Worm (Caenorhabditis elegans) whole organism, young adult: ENCODE data around the gene F10G2.10.

Experiments
- C17E4.6 ChIP-seq: fragments of 200-800 bp; sonication (Bioruptor generic); IDR thresholded peaks from 2 replicates; pipeline ENCODE4 v1.3.6; 2022; ENCODE audit warnings: missing genetic modification reagents, missing genetic modification characterization, missing compliant biosample characterization
- F10E7.11 ChIP-seq: sonication (generic microtip); optimal IDR thresholded peaks from 2 replicates; lab custom pipeline; 2017; ENCODE audit warnings: mild to moderate bottlenecking, missing genetic modification characterization, moderate library complexity, missing compliant biosample characterization
- F23B12.7 ChIP-seq: sonication (generic microtip); optimal IDR thresholded peaks from 2 replicates; lab custom pipeline; 2017; ENCODE audit warnings: missing genetic modification characterization, mild to moderate bottlenecking, missing compliant biosample characterization, antibody characterized with exemption, moderate library complexity; ENCODE audit not compliant: insufficient read depth
- F33H1.4 ChIP-seq: fragments of 200-800 bp; sonication (Bioruptor generic); IDR thresholded peaks from 2 replicates; pipeline ENCODE4 v1.3.6; 2022; ENCODE audit warnings: missing genetic modification reagents, missing genetic modification characterization, missing compliant biosample characterization
- F52B5.7 ChIP-seq: sonication (generic microtip); optimal IDR thresholded peaks from 2 replicates; lab custom pipeline; 2016; ENCODE audit warnings: mild to moderate bottlenecking, missing genetic modification characterization, missing compliant biosample characterization
- F57A8.1 ChIP-seq: fragments of 200-800 bp; sonication (Bioruptor generic); optimal IDR thresholded peaks from 2 replicates; lab custom pipeline; 2018; ENCODE audit warnings: mild to moderate bottlenecking, missing genetic modification characterization, moderate library complexity, missing compliant biosample characterization
- K12H6.12 ChIP-seq: fragments of 200-800 bp; sonication (Bioruptor generic); optimal IDR thresholded peaks from 2 replicates; lab custom pipeline; 2018; ENCODE audit warnings: mild to moderate bottlenecking, missing genetic modification characterization, missing compliant biosample characterization
- Y53G8AR.9 ChIP-seq: fragments of 200-800 bp; sonication (Bioruptor generic); conservative IDR thresholded peaks from 2 replicates; pipeline ENCODE4 v1.3.6; 2022; ENCODE audit warnings: missing genetic modification reagents, missing genetic modification characterization, missing compliant biosample characterization
- Y56A3A.18 ChIP-seq: fragments of 200-800 bp; sonication (Bioruptor generic); IDR thresholded peaks from 2 replicates; pipeline ENCODE4 v1.3.6; 2022; ENCODE audit warnings: missing genetic modification reagents, missing genetic modification characterization, missing compliant biosample characterization
- Y67H2A.10 ChIP-seq: fragments of 200-800 bp; sonication (Bioruptor generic); conservative IDR thresholded peaks from 2 replicates; pipeline ENCODE4 v1.3.6; 2022; ENCODE audit warnings: missing genetic modification reagents, missing genetic modification characterization, missing compliant biosample characterization
- ama-1 ChIP-seq, 3 experiments: fragments of 150-350 bp in 1 of 3; sonication (generic microtip) in 2 of 3; optimal IDR thresholded peaks; 2 replicates each; lab custom pipeline; 2014 to 2018; ENCODE audit warnings: missing biosample characterization in 2 of 3, missing genetic modification characterization in 2 of 3, missing genetic modification reagents in 2 of 3
- aptf-2 ChIP-seq: fragments of 200-800 bp; sonication (Bioruptor generic); conservative IDR thresholded peaks from 2 replicates; pipeline ENCODE4 v1.3.6; 2022; ENCODE audit warnings: missing genetic modification reagents, missing genetic modification characterization, missing compliant biosample characterization
- athp-1 ChIP-seq: sonication (generic microtip); optimal IDR thresholded peaks from 2 replicates; lab custom pipeline; 2017; ENCODE audit warnings: mild to moderate bottlenecking, missing genetic modification characterization, missing compliant biosample characterization
- attf-3 ChIP-seq: fragments of 200-800 bp; sonication (Bioruptor generic); conservative IDR thresholded peaks from 2 replicates; pipeline ENCODE4 v1.3.6; 2022; ENCODE audit warnings: missing genetic modification reagents, missing genetic modification characterization, missing compliant biosample characterization
- attf-5 ChIP-seq: fragments of 200-800 bp; sonication (Bioruptor generic); optimal IDR thresholded peaks from 2 replicates; lab custom pipeline; 2018; ENCODE audit warnings: mild to moderate bottlenecking, missing genetic modification characterization, missing compliant biosample characterization
- bed-1 ChIP-seq: fragments of 200-800 bp; sonication (Bioruptor generic); IDR thresholded peaks from 2 replicates; pipeline ENCODE4 v1.3.6; 2022; ENCODE audit warnings: missing genetic modification reagents, missing genetic modification characterization, missing compliant biosample characterization
- ccch-3 ChIP-seq: fragments of 200-800 bp; sonication (Bioruptor generic); optimal IDR thresholded peaks from 2 replicates; lab custom pipeline; 2018; ENCODE audit warnings: mild to moderate bottlenecking, missing genetic modification characterization, missing compliant biosample characterization
- cebp-1 ChIP-seq, 2 experiments: fragments of 200-800 bp in 1 of 2; sonication (Bioruptor generic) in 1 of 2; sonication (generic microtip) in 1 of 2; IDR thresholded peaks in 1 of 2; optimal IDR thresholded peaks in 1 of 2; 2 replicates each; pipeline versions ENCODE4 v1.3.6 to Lab custom; 2017 to 2022; ENCODE audit warnings: missing compliant biosample characterization in 2 of 2, missing genetic modification characterization in 2 of 2, mild to moderate bottlenecking in 1 of 2, missing genetic modification reagents in 1 of 2, moderate library complexity in 1 of 2
- ceh-40 ChIP-seq: fragments of 200-800 bp; sonication (Bioruptor generic); IDR thresholded peaks from 2 replicates; pipeline ENCODE4 v1.3.6; 2022; ENCODE audit warnings: missing genetic modification characterization, missing compliant biosample characterization
- ceh-91 ChIP-seq: fragments of 200-800 bp; sonication (Bioruptor generic); IDR thresholded peaks from 2 replicates; pipeline ENCODE4 v1.3.6; 2022; ENCODE audit warnings: missing genetic modification reagents, missing genetic modification characterization, missing compliant biosample characterization
- chd-7 ChIP-seq: sonication (generic microtip); optimal IDR thresholded peaks from 2 replicates; lab custom pipeline; 2016; ENCODE audit warnings: mild to moderate bottlenecking, missing genetic modification characterization, moderate library complexity, missing compliant biosample characterization
- die-1 ChIP-seq: sonication (generic microtip); optimal IDR thresholded peaks from 2 replicates; lab custom pipeline; 2016; ENCODE audit warnings: missing genotype, mild to moderate bottlenecking, missing genetic modification characterization, missing compliant biosample characterization
- efl-1 ChIP-seq: fragments of 150-350 bp; optimal IDR thresholded peaks from 2 replicates; lab custom pipeline; 2014; ENCODE audit warnings: missing biosample characterization, missing genetic modification reagents, missing genetic modification characterization
- egrh-3 ChIP-seq: fragments of 200-800 bp; sonication (Bioruptor generic); IDR thresholded peaks from 2 replicates; pipeline ENCODE4 v1.3.6; 2022; ENCODE audit warnings: missing genetic modification reagents, missing genetic modification characterization, missing compliant biosample characterization
- hlh-26 ChIP-seq: fragments of 200-800 bp; sonication (Bioruptor generic); conservative IDR thresholded peaks from 2 replicates; pipeline ENCODE4 v1.3.6; 2022; ENCODE audit warnings: missing genetic modification reagents, missing genetic modification characterization, missing compliant biosample characterization
- hrde-1 ChIP-seq: sonication (generic microtip); optimal IDR thresholded peaks from 2 replicates; lab custom pipeline; 2016; ENCODE audit warnings: missing genetic modification characterization, mild to moderate bottlenecking, missing compliant biosample characterization, moderate library complexity, missing genotype, missing genetic modification reagents, borderline replicate concordance
- madf-3 ChIP-seq: fragments of 200-800 bp; sonication (Bioruptor generic); IDR thresholded peaks from 2 replicates; pipeline ENCODE4 v1.3.6; 2022; ENCODE audit warnings: missing genetic modification reagents, missing genetic modification characterization, missing compliant biosample characterization
- nhr-120 ChIP-seq: fragments of 200-800 bp; sonication (Bioruptor generic); IDR thresholded peaks from 2 replicates; pipeline ENCODE4 v1.3.6; 2022; ENCODE audit warnings: missing genetic modification characterization, missing compliant biosample characterization
- nhr-80 ChIP-seq: sonication (generic microtip); optimal IDR thresholded peaks from 2 replicates; lab custom pipeline; 2016; ENCODE audit warnings: missing genetic modification characterization, missing compliant biosample characterization
- repo-1 ChIP-seq: sonication (generic microtip); optimal IDR thresholded peaks from 2 replicates; lab custom pipeline; 2017; ENCODE audit warnings: mild to moderate bottlenecking, missing genetic modification characterization, missing compliant biosample characterization
- rpc-1 ChIP-seq, 2 experiments: fragments of 150-350 bp in 1 of 2; sonication (generic microtip) in 1 of 2; optimal IDR thresholded peaks; 2 replicates each; lab custom pipeline; 2014 to 2018; ENCODE audit warnings: missing biosample characterization in 1 of 2, missing genetic modification characterization in 1 of 2, missing genetic modification reagents in 1 of 2, missing genotype in 1 of 2
- sdz-38 ChIP-seq: sonication (generic microtip); optimal IDR thresholded peaks from 2 replicates; lab custom pipeline; 2016; ENCODE audit warnings: missing genotype, missing genetic modification characterization, missing compliant biosample characterization
- snpc-1.3 ChIP-seq: sonication (generic microtip); optimal IDR thresholded peaks from 2 replicates; lab custom pipeline; 2017; ENCODE audit warnings: missing genetic modification characterization, mild to moderate bottlenecking, missing compliant biosample characterization, antibody characterized with exemption, moderate library complexity, missing genotype, missing genetic modification reagents; ENCODE audit not compliant: insufficient read depth
- somi-1 ChIP-seq: fragments of 200-800 bp; sonication (Bioruptor generic); optimal IDR thresholded peaks from 2 replicates; lab custom pipeline; 2018; ENCODE audit warnings: mild to moderate bottlenecking, missing genetic modification characterization, missing compliant biosample characterization
- tbp1 ChIP-seq: fragments of 200-800 bp; sonication (Bioruptor generic); optimal IDR thresholded peaks from 2 replicates; lab custom pipeline; 2018; ENCODE audit warnings: mild to moderate bottlenecking, missing genetic modification characterization, missing compliant biosample characterization
- unc-62 ChIP-seq: fragments of 150-350 bp; optimal IDR thresholded peaks from 2 replicates; lab custom pipeline; 2014; ENCODE audit warnings: missing biosample characterization, missing genetic modification reagents, missing genetic modification characterization
- ztf-18 ChIP-seq: sonication (generic microtip); optimal IDR thresholded peaks from 2 replicates; lab custom pipeline; 2016; ENCODE audit warnings: missing genotype, mild to moderate bottlenecking, missing genetic modification characterization, missing compliant biosample characterization
- ztf-3 ChIP-seq: fragments of 200-800 bp; sonication (Bioruptor generic); optimal IDR thresholded peaks from 2 replicates; lab custom pipeline; 2018; ENCODE audit warnings: mild to moderate bottlenecking, missing genetic modification characterization, missing compliant biosample characterization

Gene F10G2.10

ce11 chrV:7357132-7357531 is 35.1 kb downstream of the F10G2.10 start, which contains the start of gene C03G6.6:
Gene C03G6.6 (plus strand): TSS chrV:7357432.
- no peak for TF ChIP-seq attf-3 (GFP tag; lab: Robert Waterston, UW)
- no peak for TF ChIP-seq ccch-3 (GFP tag; lab: Kevin White, UChicago)
- TF ChIP-seq athp-1, result no peak
- no peak for TF ChIP-seq ceh-40
- no peak for TF ChIP-seq K12H6.12 (tag; lab: Kevin White, UChicago)
- no peak for TF ChIP-seq chd-7 (tag; lab: Kevin White, UChicago)
- TF ChIP-seq Y53G8AR.9, result no peak
- TF ChIP-seq ama-1 (optimal IDR thresholded peaks at IDR 0.05; lab: Kevin White, UChicago), result no peak
- no peak for TF ChIP-seq ama-1 (GFP tag; optimal IDR thresholded peaks at IDR 0.05; lab: Kevin White, UChicago)
- TF ChIP-seq tbp1, result no peak
- no peak for TF ChIP-seq repo-1
- no peak for TF ChIP-seq ztf-3 (GFP tag; lab: Kevin White, UChicago)
- TF ChIP-seq efl-1, result no peak
- no peak for TF ChIP-seq F57A8.1
- TF ChIP-seq nhr-120 (GFP tag; lab: Robert Waterston, UW), result no peak
- TF ChIP-seq die-1 (tag; lab: Kevin White, UChicago), result no peak
- TF ChIP-seq ztf-18 (tag; lab: Kevin White, UChicago), result no peak
- TF ChIP-seq cebp-1 (GFP tag; IDR thresholded peaks at IDR 0.05; lab: Robert Waterston, UW), result no peak
- no peak for TF ChIP-seq cebp-1 (tag; optimal IDR thresholded peaks at IDR 0.05; lab: Kevin White, UChicago)
- TF ChIP-seq, all 124 proteins: peak for 0

DNA sequence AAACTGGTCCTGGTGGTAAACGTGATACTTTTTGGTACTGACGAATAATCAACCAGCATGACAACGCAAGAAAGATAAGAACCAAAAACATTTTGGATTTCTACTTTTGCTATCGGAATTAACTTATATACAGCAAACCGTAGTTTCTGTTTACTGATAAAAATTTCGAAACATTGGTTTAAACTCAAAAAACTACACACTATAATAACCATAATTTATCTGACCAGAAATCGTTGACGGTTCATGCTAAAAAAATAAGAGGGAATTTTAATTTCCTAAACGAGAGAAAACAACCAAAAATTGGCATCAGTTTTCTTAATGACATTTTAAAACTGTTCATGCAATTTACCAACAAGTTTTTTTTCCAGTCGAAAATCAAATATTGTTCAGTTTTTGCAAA is 39.7 kb downstream of the F10G2.10 start, which contains the start of gene cyp-35A1:
Gene cyp-35A1, minus strand, starts transcription at position 101 of the 400 bp plus-strand sequence.
- TF ChIP-seq ceh-91 (no peak), F52B5.7 (tag; lab: Kevin White, UChicago) (no peak), somi-1 (GFP tag; lab: Kevin White, UChicago) (no peak), attf-5 (GFP tag; lab: Kevin White, UChicago) (no peak), C17E4.6 (GFP tag; lab: Robert Waterston, UW) (no peak), madf-3 (GFP tag; lab: Robert Waterston, UW) (no peak), ztf-3 (GFP tag; lab: Kevin White, UChicago) (no peak), hrde-1 (tag; lab: Kevin White, UChicago) (no peak), F33H1.4 (GFP tag; lab: Robert Waterston, UW) (no peak), rpc-1 (optimal IDR thresholded peaks at IDR 0.05; lab: Kevin White, UChicago) (no peak), rpc-1 (tag; optimal IDR thresholded peaks at IDR 0.05; lab: Kevin White, UChicago) (no peak), aptf-2 (GFP tag; lab: Robert Waterston, UW) (no peak), bed-1 (no peak), F23B12.7 (tag; lab: Kevin White, UChicago) (no peak), attf-3 (GFP tag; lab: Robert Waterston, UW) (no peak), egrh-3 (GFP tag; lab: Robert Waterston, UW) (no peak), hlh-26 (GFP tag; lab: Robert Waterston, UW) (no peak)

DNA sequence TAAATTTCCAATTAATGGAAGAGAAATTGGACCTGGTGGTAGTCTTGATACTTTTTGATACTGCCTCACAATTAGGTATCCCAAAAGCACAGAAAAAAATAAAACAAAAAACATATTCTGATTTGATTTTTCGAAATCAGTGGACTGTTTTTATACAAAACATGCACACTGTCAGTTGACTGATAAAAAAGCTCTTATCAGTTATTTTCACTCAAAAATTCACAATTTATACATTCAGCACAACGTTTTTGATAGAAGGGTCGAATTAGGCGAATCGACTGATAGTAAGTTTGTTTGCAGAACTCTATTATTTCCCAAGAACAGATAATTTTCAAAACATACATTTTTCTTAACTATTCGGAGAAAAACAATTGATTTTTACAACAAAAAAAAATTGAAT is 42.0 kb downstream of the F10G2.10 start, which contains the start of gene cyp-35A2:
Gene cyp-35A2, minus strand, starts transcription at position 124 of the 400 bp plus-strand sequence.
- TF ChIP-seq nhr-80 (tag; lab: Kevin White, UChicago), result peak; percentile 59
- TF ChIP-seq F23B12.7 (tag; lab: Kevin White, UChicago), result no peak

DNA sequence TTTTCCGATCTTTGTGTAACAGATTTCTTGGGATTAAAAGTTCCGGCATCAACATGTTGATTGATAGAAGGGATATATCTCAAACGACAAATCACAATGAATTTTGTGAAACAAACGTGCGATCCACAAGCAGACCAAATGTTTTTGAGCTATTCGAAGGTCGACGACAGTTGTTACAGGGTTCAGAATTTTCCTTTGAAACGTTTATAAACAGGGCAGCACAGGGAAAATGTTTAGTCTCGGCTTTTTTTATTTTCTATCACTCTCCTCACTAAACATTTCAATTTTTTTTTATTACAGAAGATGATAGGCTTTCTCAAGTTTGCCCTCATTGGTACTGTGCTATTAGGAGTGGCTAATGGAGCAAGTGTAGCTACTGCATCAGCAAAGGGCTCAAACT is 42.9 kb downstream of the F10G2.10 start, which contains the start of gene exc-13:
Gene exc-13, plus strand, starts transcription at position 301 of the 400 bp plus-strand sequence.
- TF ChIP-seq hrde-1 (tag; lab: Kevin White, UChicago) (no peak), unc-62 (GFP tag; lab: Kevin White, UChicago) (no peak), rpc-1 (optimal IDR thresholded peaks at IDR 0.05; lab: Kevin White, UChicago) (no peak), rpc-1 (tag; optimal IDR thresholded peaks at IDR 0.05; lab: Kevin White, UChicago) (no peak), sdz-38 (tag; lab: Kevin White, UChicago) (no peak), Y56A3A.18 (no peak), snpc-1.3 (tag; lab: Kevin White, UChicago) (no peak), Y67H2A.10 (GFP tag; lab: Robert Waterston, UW) (no peak), efl-1 (no peak), F10E7.11 (tag; lab: Kevin White, UChicago) (no peak)
